Worm (Caenorhabditis elegans) whole organism, L4 larva: ENCODE data around the gene chil-18.

Experiments
- F26F4.8 ChIP-seq: fragments of 200-800 bp; sonication (Bioruptor generic); conservative IDR thresholded peaks from 2 replicates; pipeline ENCODE4 v1.3.6; 2022; ENCODE audit warnings: missing genetic modification characterization, missing compliant biosample characterization
- F37D6.2 ChIP-seq: sonication (generic microtip); optimal IDR thresholded peaks from 2 replicates; lab custom pipeline; 2016; ENCODE audit warnings: mild to moderate bottlenecking, missing genetic modification characterization, missing compliant biosample characterization
- F44E2.7 ChIP-seq: fragments of 200-800 bp; sonication (Bioruptor generic); IDR thresholded peaks from 2 replicates; pipeline ENCODE4 v2.1.2; 2022; ENCODE audit warnings: missing genetic modification characterization, missing compliant biosample characterization
- R02D3.7 ChIP-seq: fragments of 150-350 bp; sonication (generic microtip); optimal IDR thresholded peaks from 3 replicates; lab custom pipeline; 2014; ENCODE audit warnings: missing biosample characterization, missing genetic modification characterization
- T26A8.4 ChIP-seq: fragments of 200-800 bp; sonication (Bioruptor generic); IDR thresholded peaks from 2 replicates; pipeline ENCODE4 v1.3.6; 2022; ENCODE audit warnings: missing genetic modification characterization, missing compliant biosample characterization
- Y105C5A.15 ChIP-seq: fragments of 200-800 bp; sonication (Bioruptor generic); IDR thresholded peaks from 2 replicates; pipeline ENCODE4 v1.3.6; 2022; ENCODE audit warnings: missing genetic modification characterization, missing compliant biosample characterization
- Y5F2A.4 ChIP-seq: fragments of 200-800 bp; sonication (Bioruptor generic); optimal IDR thresholded peaks from 2 replicates; lab custom pipeline; 2018; ENCODE audit warnings: mild to moderate bottlenecking, missing genetic modification characterization, missing compliant biosample characterization
- aly-2 ChIP-seq: sonication (generic microtip); optimal IDR thresholded peaks from 2 replicates; lab custom pipeline; 2018; ENCODE audit warnings: missing biosample characterization, missing genetic modification characterization
- arid-1 ChIP-seq: fragments of 200-800 bp; sonication (Bioruptor generic); conservative IDR thresholded peaks from 2 replicates; pipeline ENCODE4 v1.3.6; 2022; ENCODE audit warnings: missing genetic modification reagents, missing genetic modification characterization, missing compliant biosample characterization
- attf-4 ChIP-seq: sonication (generic microtip); optimal IDR thresholded peaks from 3 replicates; lab custom pipeline; 2017; ENCODE audit warnings: missing biosample characterization, missing genetic modification characterization
- ceh-20 ChIP-seq: fragments of 200-800 bp; sonication (Bioruptor generic); IDR thresholded peaks from 2 replicates; pipeline ENCODE4 v1.3.6; 2022; ENCODE audit warnings: missing genetic modification reagents, missing genetic modification characterization, missing compliant biosample characterization
- ceh-28 ChIP-seq: fragments of 150-350 bp; optimal IDR thresholded peaks from 2 replicates; lab custom pipeline; 2014; ENCODE audit warnings: missing biosample characterization, missing genetic modification reagents, missing genetic modification characterization
- ceh-82 ChIP-seq: sonication (generic microtip); optimal IDR thresholded peaks from 2 replicates; lab custom pipeline; 2017; ENCODE audit warnings: missing biosample characterization, missing genetic modification characterization
- daf-12 ChIP-seq: fragments of 150-350 bp; optimal IDR thresholded peaks from 2 replicates; lab custom pipeline; 2014; ENCODE audit warnings: missing biosample characterization, missing genetic modification reagents, missing genetic modification characterization
- dmd-9 ChIP-seq: fragments of 200-800 bp; sonication (Bioruptor generic); IDR thresholded peaks from 2 replicates; pipeline ENCODE4 v1.3.6; 2022; ENCODE audit warnings: missing genetic modification reagents, missing genetic modification characterization, missing compliant biosample characterization
- dpl-1 ChIP-seq: fragments of 150-350 bp; optimal IDR thresholded peaks from 2 replicates; lab custom pipeline; 2014; ENCODE audit warnings: missing biosample characterization, missing genetic modification reagents, missing genetic modification characterization
- duxl-1 ChIP-seq: sonication (generic microtip); optimal IDR thresholded peaks from 2 replicates; lab custom pipeline; 2016; ENCODE audit warnings: mild to moderate bottlenecking, missing genetic modification characterization, moderate library complexity, missing compliant biosample characterization; ENCODE audit not compliant: poor library complexity
- egl-27 ChIP-seq: sonication (generic microtip); optimal IDR thresholded peaks from 3 replicates; lab custom pipeline; 2017; ENCODE audit warnings: missing biosample characterization, missing genetic modification reagents, missing genetic modification characterization
- egl-43 ChIP-seq: fragments of 200-800 bp; sonication (Bioruptor generic); IDR thresholded peaks from 2 replicates; pipeline ENCODE4 v1.3.6; 2022; ENCODE audit warnings: missing genetic modification reagents, missing genetic modification characterization, missing compliant biosample characterization
- fos-1 ChIP-seq: fragments of 150-350 bp; optimal IDR thresholded peaks from 2 replicates; lab custom pipeline; 2014; ENCODE audit warnings: missing biosample characterization, missing genetic modification characterization
- hmg-1.1 ChIP-seq: fragments of 200-800 bp; sonication (Bioruptor generic); IDR thresholded peaks from 2 replicates; pipeline ENCODE4 v1.3.6; 2022; ENCODE audit warnings: missing genetic modification reagents, missing genetic modification characterization, missing compliant biosample characterization
- jun-1 ChIP-seq: fragments of 150-350 bp; optimal IDR thresholded peaks from 2 replicates; lab custom pipeline; 2014; ENCODE audit warnings: missing biosample characterization, missing genetic modification reagents, missing genetic modification characterization
- lim-7 ChIP-seq: fragments of 200-800 bp; sonication (Bioruptor generic); IDR thresholded peaks from 2 replicates; pipeline ENCODE4 v1.3.6; 2022; ENCODE audit warnings: missing genetic modification characterization, missing compliant biosample characterization
- lin-29 ChIP-seq: fragments of 200-800 bp; sonication (Bioruptor generic); IDR thresholded peaks from 2 replicates; pipeline ENCODE4 v1.3.6; 2022; ENCODE audit warnings: missing genetic modification reagents, missing genetic modification characterization, missing compliant biosample characterization
- lin-39 ChIP-seq: fragments of 150-350 bp; optimal IDR thresholded peaks from 2 replicates; lab custom pipeline; 2014; ENCODE audit warnings: missing biosample characterization, missing genetic modification reagents, missing genetic modification characterization
- lir-3 ChIP-seq: sonication (generic microtip); optimal IDR thresholded peaks from 2 replicates; lab custom pipeline; 2016; ENCODE audit warnings: mild to moderate bottlenecking, missing genetic modification characterization, missing compliant biosample characterization
- madf-5 ChIP-seq, 2 experiments: fragments of 200-800 bp; sonication (Bioruptor generic); IDR thresholded peaks; 2 replicates each; pipeline ENCODE4 v1.3.6; 2022; ENCODE audit warnings: missing compliant biosample characterization in 2 of 2, missing genetic modification characterization in 2 of 2
- mes-2 ChIP-seq: sonication (generic microtip); optimal IDR thresholded peaks from 2 replicates; lab custom pipeline; 2016; ENCODE audit warnings: missing genotype, mild to moderate bottlenecking, missing genetic modification characterization, missing compliant biosample characterization; ENCODE audit not compliant: poor library complexity, severe bottlenecking
- mxl-2 ChIP-seq: fragments of 200-800 bp; sonication (Bioruptor generic); conservative IDR thresholded peaks from 2 replicates; pipeline ENCODE4 v1.3.6; 2022; ENCODE audit warnings: missing genetic modification reagents, missing genetic modification characterization, missing compliant biosample characterization
- mxl-3 ChIP-seq: fragments of 200-800 bp; sonication (Bioruptor generic); optimal IDR thresholded peaks from 2 replicates; lab custom pipeline; 2018; ENCODE audit warnings: mild to moderate bottlenecking, missing genetic modification characterization, missing compliant biosample characterization
- nhr-10 ChIP-seq: fragments of 150-350 bp; optimal IDR thresholded peaks from 2 replicates; lab custom pipeline; 2014; ENCODE audit warnings: missing biosample characterization, missing genetic modification characterization
- nhr-11 ChIP-seq: fragments of 150-350 bp; optimal IDR thresholded peaks from 2 replicates; lab custom pipeline; 2014; ENCODE audit warnings: missing biosample characterization, missing genetic modification characterization
- nhr-111 ChIP-seq: fragments of 200-800 bp; sonication (Bioruptor generic); optimal IDR thresholded peaks from 2 replicates; lab custom pipeline; 2018; ENCODE audit warnings: mild to moderate bottlenecking, missing genetic modification characterization, missing compliant biosample characterization
- nhr-237 ChIP-seq: sonication (generic microtip); optimal IDR thresholded peaks from 2 replicates; lab custom pipeline; 2017; ENCODE audit warnings: missing biosample characterization, missing genetic modification characterization
- nhr-28 ChIP-seq: fragments of 150-350 bp; optimal IDR thresholded peaks from 2 replicates; lab custom pipeline; 2014; ENCODE audit warnings: missing biosample characterization, missing genetic modification characterization
- nhr-41 ChIP-seq: fragments of 200-800 bp; sonication (Bioruptor generic); IDR thresholded peaks from 2 replicates; pipeline ENCODE4 v1.3.6; 2022; ENCODE audit warnings: missing genetic modification reagents, missing genetic modification characterization, missing compliant biosample characterization
- nhr-48 ChIP-seq: sonication (generic microtip); optimal IDR thresholded peaks from 2 replicates; lab custom pipeline; 2016; ENCODE audit warnings: mild to moderate bottlenecking, missing genetic modification characterization, missing compliant biosample characterization
- nhr-77 ChIP-seq: fragments of 150-350 bp; optimal IDR thresholded peaks from 2 replicates; lab custom pipeline; 2014; ENCODE audit warnings: missing biosample characterization, missing genetic modification characterization
- php-3 ChIP-seq: fragments of 200-800 bp; sonication (Bioruptor generic); IDR thresholded peaks from 2 replicates; pipeline ENCODE4 v1.3.6; 2022; ENCODE audit warnings: missing genetic modification reagents, missing genetic modification characterization, missing compliant biosample characterization
- pqm-1 ChIP-seq: sonication (generic microtip); optimal IDR thresholded peaks from 2 replicates; lab custom pipeline; 2017; ENCODE audit warnings: missing biosample characterization, missing genetic modification characterization
- saeg-2 ChIP-seq: fragments of 200-800 bp; sonication (Bioruptor generic); IDR thresholded peaks from 2 replicates; pipeline ENCODE4 v1.3.6; 2022; ENCODE audit warnings: missing genetic modification reagents, missing genetic modification characterization, missing compliant biosample characterization
- skn-1 ChIP-seq: fragments of 150-350 bp; optimal IDR thresholded peaks from 2 replicates; lab custom pipeline; 2014; ENCODE audit warnings: missing biosample characterization, missing genetic modification characterization
- snpc-4 ChIP-seq: fragments of 150-350 bp; optimal IDR thresholded peaks from 2 replicates; lab custom pipeline; 2014; ENCODE audit warnings: missing biosample characterization, missing genetic modification characterization
- spr-1 ChIP-seq: sonication (generic microtip); optimal IDR thresholded peaks from 2 replicates; lab custom pipeline; 2016; ENCODE audit warnings: mild to moderate bottlenecking, missing genetic modification characterization, missing compliant biosample characterization
- tra-1 ChIP-seq: fragments of 200-800 bp; sonication (Bioruptor generic); IDR thresholded peaks from 2 replicates; pipeline ENCODE4 v1.3.6; 2022; ENCODE audit warnings: missing genetic modification reagents, missing genetic modification characterization, missing compliant biosample characterization
- unc-130 ChIP-seq: sonication (generic microtip); optimal IDR thresholded peaks from 2 replicates; lab custom pipeline; 2016; ENCODE audit warnings: missing genetic modification reagents, missing genetic modification characterization, missing compliant biosample characterization
- unc-62 ChIP-seq, 3 experiments: fragments of 150-350 bp in 1 of 3; sonication (generic microtip); optimal IDR thresholded peaks in 2 of 3; peaks in 1 of 3; 1 replicate in 1 of 3; 2 replicates in 2 of 3; lab custom pipeline; 2014 to 2017; ENCODE audit warnings: missing biosample characterization in 3 of 3, missing genetic modification characterization in 3 of 3, missing genetic modification reagents in 3 of 3, missing genotype in 1 of 3
- zfp-2 ChIP-seq: sonication (generic microtip); optimal IDR thresholded peaks from 2 replicates; lab custom pipeline; 2016; ENCODE audit warnings: mild to moderate bottlenecking, missing genetic modification characterization, missing compliant biosample characterization
- zfp-3 ChIP-seq: fragments of 200-800 bp; sonication (Bioruptor generic); conservative IDR thresholded peaks from 2 replicates; pipeline ENCODE4 v1.3.6; 2022; ENCODE audit warnings: missing genetic modification reagents, missing genetic modification characterization, missing compliant biosample characterization
- zip-2 ChIP-seq: fragments of 150-350 bp; optimal IDR thresholded peaks from 2 replicates; lab custom pipeline; 2014; ENCODE audit warnings: missing biosample characterization, missing genetic modification characterization
- ztf-7 ChIP-seq: fragments of 150-350 bp; optimal IDR thresholded peaks from 2 replicates; lab custom pipeline; 2014; ENCODE audit warnings: missing biosample characterization, missing genetic modification characterization

The chil-18 gene

DNA sequence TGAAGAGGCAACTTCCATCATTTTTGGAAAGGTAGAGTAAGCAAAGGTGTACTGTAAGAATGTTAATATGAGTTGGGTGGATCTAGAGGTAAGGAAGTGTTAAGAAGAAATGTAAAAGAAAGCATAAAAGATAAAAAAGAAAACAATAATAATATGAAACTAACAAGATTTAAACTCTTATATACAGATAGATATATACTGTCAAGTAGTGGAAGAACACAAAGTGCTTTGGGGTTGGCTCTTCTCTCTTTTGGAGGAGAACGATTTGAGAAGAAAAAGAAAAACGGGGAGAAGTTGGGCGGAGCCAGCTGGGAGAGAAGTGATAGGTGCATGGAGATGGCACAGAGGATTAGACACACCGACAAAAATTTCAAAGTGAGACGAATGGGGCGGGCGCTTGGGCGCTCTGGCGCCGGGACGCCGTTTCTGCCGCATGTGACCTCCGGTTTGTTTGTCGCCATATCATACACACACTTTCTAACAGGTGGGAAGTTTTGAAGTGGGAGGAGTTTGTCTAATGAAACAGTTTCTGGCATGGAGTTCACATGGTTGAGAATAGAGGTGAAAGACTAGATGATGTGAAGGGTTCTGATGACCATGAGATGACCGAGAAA lies 39.4 kb downstream of the chil-18 start, which contains the start of gene T19H5.4 (continued):
- TF ChIP-seq ceh-20 (peak; percentile 65; the same call in 1 of the 2 replicates), lin-39 (no peak), php-3 (GFP tag; lab: Robert Waterston, UW) (peak; percentile 38; the same call in 1 of the 2 replicates), ceh-82 (no peak), mxl-2 (GFP tag; lab: Robert Waterston, UW) (no peak), nhr-111 (GFP tag; lab: Kevin White, UChicago) (no peak), daf-12 (no peak), zip-2 (tag; lab: Kevin White, UChicago) (no peak), nhr-10 (tag; lab: Kevin White, UChicago) (no peak), egl-27 (tag; lab: Kevin White, UChicago) (no peak), nhr-48 (tag; lab: Kevin White, UChicago) (peak; percentile 76), madf-5 (GFP tag; IDR thresholded peaks at IDR 0.05; lab: Robert Waterston, UW) (no peak), fos-1 (tag; lab: Kevin White, UChicago) (no peak), ceh-28 (no peak), lin-29 (GFP tag; lab: Robert Waterston, UW) (no peak), nhr-28 (tag; lab: Kevin White, UChicago) (peak; percentile 78), saeg-2 (GFP tag; lab: Robert Waterston, UW) (0 out of 2 replicates have a peak, but pooled peaks have one; percentile 32), mxl-3 (peak; percentile 96), ztf-7 (tag; lab: Kevin White, UChicago) (no peak), Y105C5A.15 (no peak), lir-3 (tag; lab: Kevin White, UChicago) (no peak), mes-2 (tag; lab: Kevin White, UChicago) (peak; percentile 48), F37D6.2 (tag; lab: Kevin White, UChicago) (no peak), F26F4.8 (no peak), spr-1 (tag; lab: Kevin White, UChicago) (no peak), duxl-1 (tag; lab: Kevin White, UChicago) (peak; percentile 24), F44E2.7 (GFP tag; lab: Robert Waterston, UW) (no peak), arid-1 (no peak), hmg-1.1 (GFP tag; lab: Robert Waterston, UW) (peak; percentile 75; the same call in 1 of the 2 replicates), Y5F2A.4 (no peak), jun-1 (tag; lab: Kevin White, UChicago) (no peak), snpc-4 (tag; lab: Kevin White, UChicago) (no peak), egl-43 (GFP tag; lab: Robert Waterston, UW) (0 out of 2 replicates have a peak, but pooled peaks have one; percentile 19), lim-7 (peak; percentile 67; the same call in 1 of the 2 replicates), zfp-3 (peak; percentile 44; the same call in 1 of the 2 replicates), R02D3.7 (tag; lab: Kevin White, UChicago) (no peak), zfp-2 (no peak), skn-1 (tag; lab: Kevin White, UChicago) (no peak), dpl-1 (no peak), dmd-9 (no peak), attf-4 (no peak), unc-62 (GFP tag; optimal IDR thresholded peaks at IDR 0.05 in 1 of 2; lab: Kevin White, UChicago) (peak in 1 of 2 experiments; percentile 74), unc-62 (tag; optimal IDR thresholded peaks at IDR 0.05; lab: Kevin White, UChicago) (no peak), nhr-41 (GFP tag; lab: Robert Waterston, UW) (no peak), nhr-77 (peak; percentile 12), T26A8.4 (GFP tag; lab: Robert Waterston, UW) (peak; percentile 43; the same call in 1 of the 2 replicates), nhr-237 (tag; lab: Kevin White, UChicago) (no peak), nhr-11 (tag; lab: Kevin White, UChicago) (peak; percentile 48), tra-1 (GFP tag; lab: Robert Waterston, UW) (peak; percentile 46; the same call in 1 of the 2 replicates), aly-2 (tag; lab: Kevin White, UChicago) (no peak), unc-130 (no peak), pqm-1 (tag; lab: Kevin White, UChicago) (peak; percentile 41)
